Worm (Caenorhabditis elegans) whole organism, L3 larva: Measurements from ENCODE around the gene Y82E9BR.14.
"Not testable (repeated sequence)": the region's sequence is repeated elsewhere in the genome, so short reads cannot be mapped to it uniquely, and the experiment has no call there.

Experiments
- ZK546.5 ChIP-seq: sonication (generic microtip); optimal IDR thresholded peaks from 2 replicates; lab custom pipeline; 2017; ENCODE audit warnings: missing biosample characterization, missing genetic modification characterization
- aly-2 ChIP-seq: fragments of 150-350 bp; optimal IDR thresholded peaks from 2 replicates; lab custom pipeline; 2014; ENCODE audit warnings: missing biosample characterization, missing genetic modification characterization
- ceh-16 ChIP-seq: sonication (generic microtip); optimal IDR thresholded peaks from 2 replicates; lab custom pipeline; 2017; ENCODE audit warnings: missing biosample characterization, missing genetic modification characterization
- ceh-28 ChIP-seq: fragments of 150-350 bp; optimal IDR thresholded peaks from 2 replicates; lab custom pipeline; 2014; ENCODE audit warnings: missing biosample characterization, missing genetic modification reagents, missing genetic modification characterization
- daf-12 ChIP-seq: fragments of 150-350 bp; optimal IDR thresholded peaks from 2 replicates; lab custom pipeline; 2014; ENCODE audit warnings: missing biosample characterization, missing genetic modification reagents, missing genetic modification characterization
- egl-27 ChIP-seq: sonication (generic microtip); optimal IDR thresholded peaks from 4 replicates; lab custom pipeline; 2017; ENCODE audit warnings: missing biosample characterization, missing genetic modification reagents, missing genetic modification characterization
- elt-1 ChIP-seq: fragments of 150-350 bp; optimal IDR thresholded peaks from 2 replicates; lab custom pipeline; 2014; ENCODE audit warnings: missing biosample characterization, missing genetic modification characterization
- elt-2 ChIP-seq: sonication (generic microtip); optimal IDR thresholded peaks from 2 replicates; lab custom pipeline; 2016; ENCODE audit warnings: missing genetic modification reagents, mild to moderate bottlenecking, missing genetic modification characterization, missing compliant biosample characterization
- fkh-10 ChIP-seq: sonication (generic microtip); optimal IDR thresholded peaks from 2 replicates; lab custom pipeline; 2017; ENCODE audit warnings: missing biosample characterization, missing genetic modification reagents, missing genetic modification characterization
- fkh-2 ChIP-seq: fragments of 150-350 bp; optimal IDR thresholded peaks from 2 replicates; lab custom pipeline; 2014; ENCODE audit warnings: missing biosample characterization, missing genetic modification reagents, missing genetic modification characterization
- fos-1 ChIP-seq: fragments of 150-350 bp; optimal IDR thresholded peaks from 2 replicates; lab custom pipeline; 2014; ENCODE audit warnings: missing biosample characterization, missing genetic modification characterization
- lin-15B ChIP-seq: fragments of 150-350 bp; optimal IDR thresholded peaks from 2 replicates; lab custom pipeline; 2014; ENCODE audit warnings: missing biosample characterization, missing genetic modification characterization
- lsy-12 ChIP-seq: sonication (generic microtip); optimal IDR thresholded peaks from 2 replicates; lab custom pipeline; 2016; ENCODE audit warnings: mild to moderate bottlenecking, missing genetic modification characterization, missing compliant biosample characterization
- mdl-1 ChIP-seq: fragments of 150-350 bp; optimal IDR thresholded peaks from 2 replicates; lab custom pipeline; 2014; ENCODE audit warnings: missing biosample characterization, missing genetic modification characterization
- mml-1 ChIP-seq: fragments of 150-350 bp; sonication (generic microtip); optimal IDR thresholded peaks from 3 replicates; lab custom pipeline; 2014; ENCODE audit warnings: missing biosample characterization, missing genetic modification characterization
- nfya-1 ChIP-seq: sonication (generic microtip); optimal IDR thresholded peaks from 2 replicates; lab custom pipeline; 2017; ENCODE audit warnings: missing genetic modification characterization, mild to moderate bottlenecking, missing compliant biosample characterization, antibody characterized with exemption, moderate library complexity; ENCODE audit not compliant: insufficient read depth
- nhr-11 ChIP-seq: fragments of 150-350 bp; optimal IDR thresholded peaks from 2 replicates; lab custom pipeline; 2014; ENCODE audit warnings: missing biosample characterization, missing genetic modification characterization
- nhr-12 ChIP-seq: fragments of 150-350 bp; optimal IDR thresholded peaks from 2 replicates; lab custom pipeline; 2014; ENCODE audit warnings: missing biosample characterization, missing genetic modification characterization
- nhr-237 ChIP-seq: fragments of 150-350 bp; optimal IDR thresholded peaks from 2 replicates; lab custom pipeline; 2014; ENCODE audit warnings: missing biosample characterization, missing genetic modification characterization
- nhr-43 ChIP-seq: sonication (generic microtip); optimal IDR thresholded peaks from 2 replicates; lab custom pipeline; 2016; ENCODE audit warnings: mild to moderate bottlenecking, missing genetic modification characterization, missing compliant biosample characterization; ENCODE audit not compliant: poor library complexity, severe bottlenecking
- pha-4 ChIP-seq: fragments of 150-350 bp; optimal IDR thresholded peaks from 2 replicates; lab custom pipeline; 2014; ENCODE audit warnings: missing biosample characterization, missing genetic modification reagents, missing genetic modification characterization
- pqm-1 ChIP-seq: fragments of 150-350 bp; optimal IDR thresholded peaks from 2 replicates; lab custom pipeline; 2017; ENCODE audit warnings: missing biosample characterization, missing genetic modification characterization, inconsistent platforms
- skn-1 ChIP-seq: fragments of 150-350 bp; optimal IDR thresholded peaks from 2 replicates; lab custom pipeline; 2014; ENCODE audit warnings: missing biosample characterization, missing genetic modification characterization
- snpc-4 ChIP-seq: fragments of 150-350 bp; optimal IDR thresholded peaks from 2 replicates; lab custom pipeline; 2014; ENCODE audit warnings: missing biosample characterization, missing genetic modification characterization
- unc-62 ChIP-seq: fragments of 150-350 bp; sonication (generic microtip); optimal IDR thresholded peaks from 4 replicates; lab custom pipeline; 2014; ENCODE audit warnings: missing biosample characterization, missing genetic modification reagents, missing genetic modification characterization
- zag-1 ChIP-seq: fragments of 150-350 bp; optimal IDR thresholded peaks from 2 replicates; lab custom pipeline; 2014; ENCODE audit warnings: missing biosample characterization, missing genetic modification characterization
- ztf-4 ChIP-seq: fragments of 150-350 bp; optimal IDR thresholded peaks from 2 replicates; lab custom pipeline; 2014; ENCODE audit warnings: missing biosample characterization, missing genetic modification characterization

Y82E9BR.14 gene

DNA sequence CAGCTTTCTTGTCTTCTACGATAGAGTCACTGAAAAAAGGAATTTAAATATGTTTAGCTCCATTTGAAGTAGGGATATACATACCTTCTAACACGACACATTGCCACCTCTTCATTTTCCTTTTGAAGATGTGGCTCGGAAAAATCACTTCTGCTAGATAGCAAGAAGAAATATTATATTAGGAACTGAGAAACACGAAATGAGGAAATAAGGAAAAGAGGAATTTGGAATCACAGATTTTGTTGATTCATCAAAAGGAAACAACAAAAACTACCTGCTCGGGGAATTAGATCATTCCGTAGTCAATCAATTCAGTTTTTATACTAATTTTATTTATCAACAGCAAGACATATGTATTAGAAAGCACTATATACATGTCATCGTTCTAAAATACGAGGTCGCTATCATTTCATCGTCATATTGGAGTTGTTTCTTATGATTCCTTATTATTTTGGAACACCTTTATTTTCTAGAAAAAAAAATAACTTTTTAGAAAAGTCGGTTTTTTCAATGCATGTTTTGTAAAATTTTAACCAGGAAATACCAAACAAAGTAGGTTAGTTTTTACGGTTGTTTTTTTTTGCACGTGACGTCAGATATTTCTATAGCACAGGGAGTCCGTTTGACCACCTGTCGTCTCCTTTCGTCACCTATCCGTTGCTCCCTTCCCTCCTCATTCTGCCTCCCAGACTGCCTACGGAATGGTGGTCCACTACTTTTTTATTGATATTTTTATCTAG, 33.2 kb downstream of the Y82E9BR.14 start, which contains the start of the genes pals-21 and Y82E9BR.6:
Gene pals-21 (minus strand): TSS at position 101 of the 740 bp plus-strand sequence.
Gene Y82E9BR.6 (plus strand): TSS at position 690 of the 740 bp plus-strand sequence.
- TF ChIP-seq nhr-11 (tag; lab: Kevin White, UChicago) (no peak), nhr-12 (no peak), skn-1 (tag; lab: Kevin White, UChicago) (no peak), ztf-4 (tag; lab: Kevin White, UChicago) (no peak), mml-1 (tag; lab: Kevin White, UChicago) (no peak)

ce11 chrIII:1377903-1378302, 36.0 kb downstream of the Y82E9BR.14 start, which contains the start of gene pals-40:
pals-40 (minus strand) TSS chrIII:1378003.
- not testable (repeated sequence) for TF ChIP-seq elt-2 (tag; lab: Kevin White, UChicago); pqm-1; aly-2

- not testable (repeated sequence) for TF ChIP-seq mdl-1, lsy-12, nhr-11 (tag; lab: Kevin White, UChicago)
Measured at ce11 chrIII:1375491-1375890, 38.4 kb downstream of the Y82E9BR.14 start, which contains the start of gene Y82E9BR.10. Y82E9BR.10 (minus strand) TSS chrIII:1375591.

DNA sequence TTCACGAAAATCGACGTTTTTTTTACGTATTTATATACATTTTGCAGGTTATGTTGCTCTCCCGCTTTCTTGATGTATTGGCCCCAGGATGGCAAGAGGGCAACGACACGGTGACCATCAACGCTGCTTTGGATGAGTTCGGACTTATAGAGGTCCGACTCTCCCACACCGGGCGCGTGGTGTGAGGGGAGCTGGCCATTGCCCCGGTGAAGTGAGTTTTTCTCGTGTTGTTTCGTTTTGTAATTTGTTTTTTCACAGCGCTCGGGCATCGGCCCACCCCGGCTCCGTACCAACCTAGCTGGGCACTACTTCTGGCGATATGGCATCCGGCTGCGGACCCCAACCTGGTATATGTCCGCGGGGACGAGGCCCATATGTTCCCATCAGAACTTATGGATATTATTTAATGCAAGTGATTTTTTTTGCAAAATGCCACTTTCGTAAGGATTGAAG, 39.5 kb downstream of the Y82E9BR.14 start, which contains the start of gene Y82E9BR.20:
Gene Y82E9BR.20 (plus strand): TSS at position 51 of the 453 bp plus-strand sequence.
- TF ChIP-seq unc-62 (no peak), pha-4 (tag; lab: Kevin White, UChicago) (no peak), nfya-1 (tag; lab: Kevin White, UChicago) (no peak)

DNA sequence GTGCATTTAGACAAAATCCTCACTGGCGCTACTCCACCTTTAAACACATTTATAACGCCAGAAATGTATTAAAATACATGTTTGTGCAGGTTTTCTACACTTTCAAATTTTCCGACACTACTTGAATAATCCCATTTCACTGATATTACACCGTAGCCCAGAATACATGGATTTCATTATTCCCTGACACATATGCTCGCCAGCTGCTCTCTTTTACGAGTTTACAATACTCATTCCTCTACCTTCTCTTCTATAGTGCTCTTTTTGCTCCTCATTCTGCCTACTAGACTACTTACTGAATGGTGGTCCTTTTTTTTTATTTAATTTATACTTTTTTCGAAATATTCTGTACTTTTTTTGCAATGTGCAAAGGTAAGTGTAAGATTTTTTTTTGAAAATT, 41.4 kb downstream of the Y82E9BR.14 start:
- no peak for TF ChIP-seq snpc-4 (tag; lab: Kevin White, UChicago)
- TF ChIP-seq fkh-10 (GFP tag; lab: Kevin White, UChicago): no peak
- no peak for TF ChIP-seq fkh-2 (tag; lab: Kevin White, UChicago)
- no peak for TF ChIP-seq pha-4 (tag; lab: Kevin White, UChicago)
- TF ChIP-seq nhr-237 (tag; lab: Kevin White, UChicago): no peak
- no peak for TF ChIP-seq lsy-12 (tag; lab: Kevin White, UChicago)
- TF ChIP-seq egl-27 (tag; lab: Kevin White, UChicago): no peak
- TF ChIP-seq fos-1 (tag; lab: Kevin White, UChicago): no peak
- no peak for TF ChIP-seq ceh-28
- no peak for TF ChIP-seq zag-1 (tag; lab: Kevin White, UChicago)
- TF ChIP-seq nhr-43 (tag; lab: Kevin White, UChicago): no peak

ce11 chrIII:1359669-1360068, 54.2 kb downstream of the Y82E9BR.14 start, which contains the start of gene Y82E9BR.9:
Y82E9BR.9 (minus strand) TSS chrIII:1359769.
- TF ChIP-seq lsy-12 (tag; lab: Kevin White, UChicago) (no peak), fkh-10 (GFP tag; lab: Kevin White, UChicago) (no peak), elt-1 (tag; lab: Kevin White, UChicago) (no peak), daf-12 (no peak), ceh-16 (no peak), mdl-1 (tag; lab: Kevin White, UChicago) (no peak), lin-15B (tag; lab: Kevin White, UChicago) (no peak), mml-1 (tag; lab: Kevin White, UChicago) (no peak), ZK546.5 (no peak)
- TF ChIP-seq, all 47 proteins: peak for 0
